Worm (Caenorhabditis elegans) whole organism, L2 larva: ENCODE measurements around the gene top-2.
A peak's percentile ranks its signal among the peaks of the same experiment; 100 is the strongest.

Experiments used
- F13H6.1 ChIP-seq: sonication (generic microtip); optimal IDR thresholded peaks from 2 replicates; lab custom pipeline; 2016; ENCODE audit warnings: missing genetic modification characterization, missing compliant biosample characterization
- R02D3.7 ChIP-seq: fragments of 150-350 bp; optimal IDR thresholded peaks from 2 replicates; lab custom pipeline; 2014; ENCODE audit warnings: missing biosample characterization, missing genetic modification characterization
- Y55F3AM.14 ChIP-seq: fragments of 200-800 bp; sonication (Bioruptor generic); optimal IDR thresholded peaks from 2 replicates; lab custom pipeline; 2018; ENCODE audit warnings: mild to moderate bottlenecking, missing genetic modification characterization, missing compliant biosample characterization
- alr-1 ChIP-seq: fragments of 150-350 bp; optimal IDR thresholded peaks from 2 replicates; lab custom pipeline; 2014; ENCODE audit warnings: missing biosample characterization, missing genetic modification characterization
- aly-2 ChIP-seq: fragments of 150-350 bp; optimal IDR thresholded peaks from 2 replicates; lab custom pipeline; 2014; ENCODE audit warnings: missing biosample characterization, missing genetic modification characterization
- blmp-1 ChIP-seq: sonication (generic microtip); optimal IDR thresholded peaks from 2 replicates; lab custom pipeline; 2017; ENCODE audit warnings: missing genetic modification characterization, mild to moderate bottlenecking, missing compliant biosample characterization, antibody characterized with exemption, moderate library complexity; ENCODE audit not compliant: insufficient read depth
- ceh-16 ChIP-seq: fragments of 150-350 bp; optimal IDR thresholded peaks from 2 replicates; lab custom pipeline; 2014; ENCODE audit warnings: missing biosample characterization, missing genetic modification characterization
- ceh-82 ChIP-seq: fragments of 150-350 bp; optimal IDR thresholded peaks from 2 replicates; lab custom pipeline; 2014; ENCODE audit warnings: missing biosample characterization, missing genetic modification characterization
- crh-2 ChIP-seq: sonication (generic microtip); optimal IDR thresholded peaks from 2 replicates; lab custom pipeline; 2017; ENCODE audit warnings: missing biosample characterization, missing genetic modification characterization
- egl-27 ChIP-seq: sonication (generic microtip); optimal IDR thresholded peaks from 3 replicates; lab custom pipeline; 2017; ENCODE audit warnings: missing biosample characterization, missing genetic modification reagents, missing genetic modification characterization
- elt-3 ChIP-seq: sonication (generic microtip); optimal IDR thresholded peaks from 2 replicates; lab custom pipeline; 2017; ENCODE audit warnings: missing biosample characterization, missing genetic modification characterization
- fos-1 ChIP-seq: fragments of 150-350 bp; optimal IDR thresholded peaks from 2 replicates; lab custom pipeline; 2014; ENCODE audit warnings: missing biosample characterization, missing genetic modification characterization
- gmeb-1 ChIP-seq: fragments of 150-350 bp; optimal IDR thresholded peaks from 2 replicates; lab custom pipeline; 2014; ENCODE audit warnings: missing biosample characterization, missing genetic modification characterization
- lin-13 ChIP-seq: fragments of 150-350 bp; optimal IDR thresholded peaks from 2 replicates; lab custom pipeline; 2014; ENCODE audit warnings: missing biosample characterization, missing genetic modification reagents, missing genetic modification characterization
- lin-39 ChIP-seq: fragments of 150-350 bp; optimal IDR thresholded peaks from 2 replicates; lab custom pipeline; 2014; ENCODE audit warnings: missing biosample characterization, missing genetic modification reagents, missing genetic modification characterization
- lsy-2 ChIP-seq, 2 experiments: fragments of 150-350 bp in 1 of 2; sonication (generic microtip) in 1 of 2; optimal IDR thresholded peaks; 2 replicates each; lab custom pipeline; 2014 to 2017; ENCODE audit warnings: missing biosample characterization in 2 of 2, missing genetic modification characterization in 2 of 2
- mbf-1 ChIP-seq: sonication (generic microtip); optimal IDR thresholded peaks from 2 replicates; lab custom pipeline; 2017; ENCODE audit warnings: missing biosample characterization, missing genetic modification characterization
- mdl-1 ChIP-seq, 2 experiments: fragments of 150-350 bp in 1 of 2; sonication (generic microtip) in 1 of 2; optimal IDR thresholded peaks; 2 replicates each; lab custom pipeline; 2017; ENCODE audit warnings: missing biosample characterization in 2 of 2, missing genetic modification characterization in 2 of 2
- nhr-10 ChIP-seq: sonication (generic microtip); optimal IDR thresholded peaks from 2 replicates; lab custom pipeline; 2017; ENCODE audit warnings: missing biosample characterization, missing genetic modification characterization
- nhr-11 ChIP-seq: fragments of 150-350 bp; optimal IDR thresholded peaks from 2 replicates; lab custom pipeline; 2014; ENCODE audit warnings: missing biosample characterization, missing genetic modification characterization
- nhr-12 ChIP-seq: fragments of 150-350 bp; optimal IDR thresholded peaks from 2 replicates; lab custom pipeline; 2014; ENCODE audit warnings: missing biosample characterization, missing genetic modification characterization
- nhr-129 ChIP-seq: fragments of 150-350 bp; optimal IDR thresholded peaks from 2 replicates; lab custom pipeline; 2014; ENCODE audit warnings: missing biosample characterization, missing genetic modification characterization
- nhr-21 ChIP-seq: fragments of 150-350 bp; optimal IDR thresholded peaks from 2 replicates; lab custom pipeline; 2014; ENCODE audit warnings: missing biosample characterization, missing genetic modification characterization
- nhr-23 ChIP-seq: fragments of 150-350 bp; optimal IDR thresholded peaks from 2 replicates; lab custom pipeline; 2014; ENCODE audit warnings: missing biosample characterization, missing genetic modification reagents, missing genetic modification characterization
- nhr-25 ChIP-seq: fragments of 150-350 bp; sonication (generic microtip); optimal IDR thresholded peaks from 3 replicates; lab custom pipeline; 2014; ENCODE audit warnings: missing biosample characterization, missing genetic modification characterization
- nhr-6 ChIP-seq: fragments of 150-350 bp; optimal IDR thresholded peaks from 2 replicates; lab custom pipeline; 2014; ENCODE audit warnings: missing biosample characterization, missing genetic modification characterization
- nhr-77 ChIP-seq: fragments of 150-350 bp; optimal IDR thresholded peaks from 2 replicates; lab custom pipeline; 2014; ENCODE audit warnings: missing biosample characterization, missing genetic modification characterization
- peb-1 ChIP-seq: fragments of 150-350 bp; optimal IDR thresholded peaks from 2 replicates; lab custom pipeline; 2014; ENCODE audit warnings: missing biosample characterization, missing genetic modification characterization
- sem-4 ChIP-seq: fragments of 150-350 bp; optimal IDR thresholded peaks from 2 replicates; lab custom pipeline; 2014; ENCODE audit warnings: missing biosample characterization, missing genetic modification reagents, missing genetic modification characterization
- sma-9 ChIP-seq, 2 experiments: fragments of 150-350 bp in 1 of 2; sonication (generic microtip) in 1 of 2; optimal IDR thresholded peaks; 2 replicates each; lab custom pipeline; 2014 to 2016; ENCODE audit warnings: missing genetic modification characterization in 2 of 2, mild to moderate bottlenecking in 1 of 2, missing biosample characterization in 1 of 2, missing compliant biosample characterization in 1 of 2, missing genetic modification reagents in 1 of 2, moderate library complexity in 1 of 2
- snpc-4 ChIP-seq: fragments of 150-350 bp; optimal IDR thresholded peaks from 2 replicates; lab custom pipeline; 2014; ENCODE audit warnings: missing biosample characterization, missing genetic modification characterization
- unc-39 ChIP-seq: fragments of 150-350 bp; optimal IDR thresholded peaks from 2 replicates; lab custom pipeline; 2014; ENCODE audit warnings: missing biosample characterization, missing genetic modification characterization
- unc-55 ChIP-seq: fragments of 150-350 bp; sonication (generic microtip); optimal IDR thresholded peaks from 3 replicates; lab custom pipeline; 2014; ENCODE audit warnings: missing biosample characterization, missing genetic modification reagents, missing genetic modification characterization
- unc-62 ChIP-seq: fragments of 150-350 bp; optimal IDR thresholded peaks from 2 replicates; lab custom pipeline; 2014; ENCODE audit warnings: missing biosample characterization, missing genetic modification reagents, missing genetic modification characterization
- zag-1 ChIP-seq: fragments of 150-350 bp; optimal IDR thresholded peaks from 2 replicates; lab custom pipeline; 2014; ENCODE audit warnings: missing biosample characterization, missing genetic modification characterization
- ztf-1 ChIP-seq: fragments of 200-800 bp; sonication (Bioruptor generic); conservative IDR thresholded peaks from 2 replicates; pipeline ENCODE4 v1.3.6; 2022; ENCODE audit warnings: missing genetic modification characterization, missing compliant biosample characterization

The top-2 gene

DNA sequence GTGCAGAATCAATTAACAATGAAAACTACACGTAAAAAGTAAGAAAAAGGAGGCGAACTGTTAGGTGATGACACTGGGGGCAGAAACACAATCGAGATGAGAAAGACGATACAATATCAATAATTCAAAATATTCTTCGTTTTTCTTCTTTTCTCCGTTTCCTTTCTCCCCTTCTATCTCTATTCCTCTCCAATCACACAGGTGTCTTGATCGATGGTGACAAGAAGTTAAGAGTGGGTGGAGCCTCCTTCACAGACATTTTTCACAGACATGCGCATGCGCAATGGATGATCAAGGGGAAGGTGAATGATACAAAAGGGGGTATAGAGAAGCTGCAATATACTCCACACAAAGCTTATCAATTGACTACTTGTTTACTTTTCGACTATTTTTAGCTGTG lies 20.2 kb upstream of the top-2 start:
- TF ChIP-seq sma-9 (GFP tag; optimal IDR thresholded peaks at IDR 0.05; lab: Kevin White, UChicago) (no peak), sma-9 (tag; optimal IDR thresholded peaks at IDR 0.05; lab: Kevin White, UChicago) (no peak), unc-39 (no peak), blmp-1 (tag; lab: Kevin White, UChicago) (no peak), unc-55 (GFP tag; lab: Kevin White, UChicago) (no peak), Y55F3AM.14 (GFP tag; lab: Kevin White, UChicago) (no peak), nhr-21 (no peak), nhr-77 (tag; lab: Kevin White, UChicago) (no peak), lin-13 (GFP tag; lab: Kevin White, UChicago) (no peak), nhr-6 (tag; lab: Kevin White, UChicago) (no peak), F13H6.1 (no peak), snpc-4 (no peak), nhr-25 (tag; lab: Kevin White, UChicago) (no peak)

- TF ChIP-seq nhr-25 (tag; lab: Kevin White, UChicago) (no peak), unc-55 (GFP tag; lab: Kevin White, UChicago) (no peak), F13H6.1 (no peak), aly-2 (tag; lab: Kevin White, UChicago) (no peak), sem-4 (tag; lab: Kevin White, UChicago) (no peak), nhr-129 (tag; lab: Kevin White, UChicago) (no peak), peb-1 (tag; lab: Kevin White, UChicago) (no peak), fos-1 (no peak), ztf-1 (GFP tag; lab: Robert Waterston, UW) (no peak), unc-62 (no peak), nhr-77 (tag; lab: Kevin White, UChicago) (no peak), Y55F3AM.14 (GFP tag; lab: Kevin White, UChicago) (no peak), ceh-82 (tag; lab: Kevin White, UChicago) (no peak), nhr-21 (no peak), elt-3 (no peak), mbf-1 (tag; lab: Kevin White, UChicago) (no peak), lsy-2 (tag; optimal IDR thresholded peaks at IDR 0.05; lab: Kevin White, UChicago) (no peak), ceh-16 (tag; lab: Kevin White, UChicago) (no peak)
Observed at ce11 chrII:11856361-11856760, 18.6 kb upstream of the top-2 start, which contains the start of gene clh-1. clh-1 (minus strand) TSS chrII:11856461.

ce11 chrII:11859833-11860232 lies 15.1 kb upstream of the top-2 start:
- TF ChIP-seq sem-4 (tag; lab: Kevin White, UChicago) (no peak), nhr-129 (tag; lab: Kevin White, UChicago) (no peak), crh-2 (tag; lab: Kevin White, UChicago) (no peak), gmeb-1 (tag; lab: Kevin White, UChicago) (peak; percentile 11), fos-1 (peak; percentile 26)

- TF ChIP-seq lin-13 (GFP tag; lab: Kevin White, UChicago) (no peak), lin-39 (no peak), egl-27 (no peak)
Observed at ce11 chrII:11860623-11861079, 14.3 kb upstream of the top-2 start, which contains the start of gene K12D12.5. K12D12.5 (plus strand) TSS chrII:11861029.

ce11 chrII:11865644-11866043 lies 9.3 kb upstream of the top-2 start, which contains the start of gene K12D12.4:
K12D12.4 (minus strand) TSS chrII:11865744.
- TF ChIP-seq sma-9 (GFP tag; optimal IDR thresholded peaks at IDR 0.05; lab: Kevin White, UChicago): no peak
- no peak for TF ChIP-seq sma-9 (tag; optimal IDR thresholded peaks at IDR 0.05; lab: Kevin White, UChicago)
- TF ChIP-seq egl-27: no peak
- no peak for TF ChIP-seq crh-2 (tag; lab: Kevin White, UChicago)
- TF ChIP-seq Y55F3AM.14 (GFP tag; lab: Kevin White, UChicago): no peak
- no peak for TF ChIP-seq nhr-23 (tag; lab: Kevin White, UChicago)
- TF ChIP-seq nhr-12 (tag; lab: Kevin White, UChicago): no peak
- TF ChIP-seq, all 48 proteins: peak for 0

- TF ChIP-seq sma-9 (GFP tag; optimal IDR thresholded peaks at IDR 0.05; lab: Kevin White, UChicago): no peak
- no peak for TF ChIP-seq sma-9 (tag; optimal IDR thresholded peaks at IDR 0.05; lab: Kevin White, UChicago)
- TF ChIP-seq snpc-4: no peak
- no peak for TF ChIP-seq unc-62
- no peak for TF ChIP-seq zag-1 (tag; lab: Kevin White, UChicago)
- no peak for TF ChIP-seq nhr-10 (tag; lab: Kevin White, UChicago)
- no peak for TF ChIP-seq nhr-6 (tag; lab: Kevin White, UChicago)
- TF ChIP-seq lin-13 (GFP tag; lab: Kevin White, UChicago): no peak
- no peak for TF ChIP-seq alr-1 (tag; lab: Kevin White, UChicago)
- TF ChIP-seq unc-55 (GFP tag; lab: Kevin White, UChicago): no peak
- TF ChIP-seq sem-4 (tag; lab: Kevin White, UChicago): no peak
- TF ChIP-seq nhr-129 (tag; lab: Kevin White, UChicago): no peak
- TF ChIP-seq mdl-1 (tag; optimal IDR thresholded peaks at IDR 0.05; lab: Kevin White, UChicago): no peak
- TF ChIP-seq Y55F3AM.14 (GFP tag; lab: Kevin White, UChicago): no peak
- no peak for TF ChIP-seq R02D3.7 (tag; lab: Kevin White, UChicago)
- TF ChIP-seq blmp-1 (tag; lab: Kevin White, UChicago): no peak
- TF ChIP-seq egl-27: no peak
- TF ChIP-seq fos-1: no peak
- TF ChIP-seq nhr-11 (tag; lab: Kevin White, UChicago): no peak
Observed at ce11 chrII:11868234-11868633, 6.7 kb upstream of the top-2 start, which contains the start of gene col-84. col-84 (plus strand) TSS chrII:11868534.
